Worm (Caenorhabditis elegans) whole organism, L3 larva: Measurements from ENCODE around the gene crn-2.

Experiments
- ZK546.5 ChIP-seq: sonication (generic microtip); optimal IDR thresholded peaks from 2 replicates; lab custom pipeline; 2017; ENCODE audit warnings: missing biosample characterization, missing genetic modification characterization
- aly-2 ChIP-seq: fragments of 150-350 bp; optimal IDR thresholded peaks from 2 replicates; lab custom pipeline; 2014; ENCODE audit warnings: missing biosample characterization, missing genetic modification characterization
- ama-1 ChIP-seq: fragments of 150-350 bp; optimal IDR thresholded peaks from 2 replicates; lab custom pipeline; 2018
- ceh-82 ChIP-seq: fragments of 150-350 bp; optimal IDR thresholded peaks from 2 replicates; lab custom pipeline; 2014; ENCODE audit warnings: missing biosample characterization, missing genetic modification characterization
- egl-5 ChIP-seq: fragments of 150-350 bp; optimal IDR thresholded peaks from 2 replicates; lab custom pipeline; 2017; ENCODE audit warnings: missing biosample characterization, missing genetic modification reagents, missing genetic modification characterization, inconsistent platforms
- elt-3 ChIP-seq, 3 experiments: fragments of 150-350 bp in 1 of 3; sonication (generic microtip) in 2 of 3; optimal IDR thresholded peaks; 2 replicates in 2 of 3; 4 replicates in 1 of 3; lab custom pipeline; 2014 to 2017; ENCODE audit warnings: missing biosample characterization in 3 of 3, missing genetic modification characterization in 3 of 3
- eor-1 ChIP-seq, 2 experiments: fragments of 150-350 bp; optimal IDR thresholded peaks; 2 replicates each; lab custom pipeline; 2014 to 2018; ENCODE audit warnings: missing biosample characterization in 2 of 2, missing genetic modification characterization in 2 of 2
- mdl-1 ChIP-seq: fragments of 150-350 bp; optimal IDR thresholded peaks from 2 replicates; lab custom pipeline; 2014; ENCODE audit warnings: missing biosample characterization, missing genetic modification characterization
- nhr-237 ChIP-seq: fragments of 150-350 bp; optimal IDR thresholded peaks from 2 replicates; lab custom pipeline; 2014; ENCODE audit warnings: missing biosample characterization, missing genetic modification characterization
- nhr-28 ChIP-seq: fragments of 150-350 bp; optimal IDR thresholded peaks from 2 replicates; lab custom pipeline; 2014; ENCODE audit warnings: missing biosample characterization, missing genetic modification characterization
- nhr-77 ChIP-seq: fragments of 150-350 bp; optimal IDR thresholded peaks from 2 replicates; lab custom pipeline; 2014; ENCODE audit warnings: missing biosample characterization, missing genetic modification characterization
- pha-4 ChIP-seq: fragments of 150-350 bp; optimal IDR thresholded peaks from 2 replicates; lab custom pipeline; 2014; ENCODE audit warnings: missing biosample characterization, missing genetic modification reagents, missing genetic modification characterization
- snpc-4 ChIP-seq: fragments of 150-350 bp; optimal IDR thresholded peaks from 2 replicates; lab custom pipeline; 2014; ENCODE audit warnings: missing biosample characterization, missing genetic modification characterization
- zag-1 ChIP-seq: fragments of 150-350 bp; optimal IDR thresholded peaks from 2 replicates; lab custom pipeline; 2014; ENCODE audit warnings: missing biosample characterization, missing genetic modification characterization

- TF ChIP-seq aly-2 (tag; lab: Kevin White, UChicago) (no peak), pha-4 (tag; lab: Kevin White, UChicago) (no peak), mdl-1 (tag; lab: Kevin White, UChicago) (no peak), egl-5 (tag; lab: Kevin White, UChicago) (no peak), ama-1 (lab: Kevin White, UChicago) (no peak), nhr-77 (no peak), nhr-28 (tag; lab: Kevin White, UChicago) (no peak), ZK546.5 (no peak), ceh-82 (no peak), elt-3 (tag; optimal IDR thresholded peaks at IDR 0.05; lab: Kevin White, UChicago) (no peak), nhr-237 (tag; lab: Kevin White, UChicago) (no peak), snpc-4 (tag; lab: Kevin White, UChicago) (no peak), eor-1 (tag; optimal IDR thresholded peaks at IDR 0.05; lab: Kevin White, UChicago) (no peak), zag-1 (tag; lab: Kevin White, UChicago) (no peak)
These were observed 18.7 kb downstream of the crn-2 start, which contains the start of gene lrpc-1 for ce11 chrV:5613109-5613508.
